Fruit fly (Drosophila melanogaster): ENCODE data around the gene CG15484.

CG15484 gene

dm6 chr2L:12694823-12695420 lies 12.6 kb downstream of the CG15484 start, which contains the start of the genes IFT43 and PICK1 (continued):
- peak; percentile 56 for TF ChIP-seq inv (GFP tag; IDR thresholded peaks at IDR 0.05; ENCODE audit: partially characterized antibody)
- TF ChIP-seq CG6272 (GFP tag; IDR thresholded peaks at IDR 0.05), result no peak
- TF ChIP-seq HLH4C (GFP tag; IDR thresholded peaks at IDR 0.05; ENCODE audit: partially characterized antibody), result peak; percentile 77
- no peak for TF ChIP-seq CG13894 (tag; optimal IDR thresholded peaks at IDR 0.05)
- TF ChIP-seq Abd-B (GFP tag; optimal IDR thresholded peaks at IDR 0.05), result no peak
- no peak for TF ChIP-seq CG2678 (tag; optimal IDR thresholded peaks at IDR 0.05)
- no peak for TF ChIP-seq CG14050 (GFP tag; IDR thresholded peaks at IDR 0.05)
- TF ChIP-seq btn (GFP tag; optimal IDR thresholded peaks at IDR 0.05), result no peak
- no peak for TF ChIP-seq Awh (GFP tag; IDR thresholded peaks at IDR 0.05)
- TF ChIP-seq Max (GFP tag; optimal IDR thresholded peaks at IDR 0.05), result no peak
- TF ChIP-seq corto (GFP tag; optimal IDR thresholded peaks at IDR 0.05), result no peak
- no peak for TF ChIP-seq Dfd (GFP tag; optimal IDR thresholded peaks at IDR 0.05)
- TF ChIP-seq lilli (GFP tag; optimal IDR thresholded peaks at IDR 0.05), result no peak
- TF ChIP-seq CG15073 (GFP tag; optimal IDR thresholded peaks at IDR 0.05), result no peak
- TF ChIP-seq Mes4 (GFP tag; optimal IDR thresholded peaks at IDR 0.05), result no peak
- no peak for TF ChIP-seq chif (GFP tag; optimal IDR thresholded peaks at IDR 0.05)
- no peak for TF ChIP-seq CG9215 (GFP tag; IDR thresholded peaks at IDR 0.05)
- no peak for TF ChIP-seq CG4360 (GFP tag; IDR thresholded peaks at IDR 0.05)
- TF ChIP-seq fd64A (GFP tag; optimal IDR thresholded peaks at IDR 0.05), result no peak
- no peak for TF ChIP-seq MTF-1 (GFP tag; optimal IDR thresholded peaks at IDR 0.05; ENCODE audit: borderline replicate concordance)
- no peak for TF ChIP-seq stc (GFP tag; IDR thresholded peaks at IDR 0.05)
- TF ChIP-seq CG1647 (GFP tag; optimal IDR thresholded peaks at IDR 0.05), result no peak
- TF ChIP-seq Gug (GFP tag; IDR thresholded peaks at IDR 0.05), result no peak
- no peak for TF ChIP-seq CG1602 (GFP tag; optimal IDR thresholded peaks at IDR 0.05)
- no peak for TF ChIP-seq CG7839 (tag; optimal IDR thresholded peaks at IDR 0.05)
- no peak for TF ChIP-seq bowl (GFP tag; IDR thresholded peaks at IDR 0.05)
- TF ChIP-seq CG4854 (GFP tag; optimal IDR thresholded peaks at IDR 0.05), result no peak
- no peak for TF ChIP-seq CG12299 (tag; optimal IDR thresholded peaks at IDR 0.05)
- TF ChIP-seq peb (GFP tag; IDR thresholded peaks at IDR 0.05), result no peak
- TF ChIP-seq CG7786 (GFP tag; optimal IDR thresholded peaks at IDR 0.05), result no peak
- TF ChIP-seq gce (GFP tag; IDR thresholded peaks at IDR 0.05), result no peak
- no peak for TF ChIP-seq nau (GFP tag; optimal IDR thresholded peaks at IDR 0.05)
- TF ChIP-seq CG11085 (GFP tag; IDR thresholded peaks at IDR 0.05), result no peak
- TF ChIP-seq Hmr (GFP tag; optimal IDR thresholded peaks at IDR 0.05), result no peak
- TF ChIP-seq CG9609 (GFP tag; optimal IDR thresholded peaks at IDR 0.05), result no peak
- no peak for TF ChIP-seq jigr1 (GFP tag; IDR thresholded peaks at IDR 0.05)
- TF ChIP-seq Nf-YA (GFP tag; IDR thresholded peaks at IDR 0.05), result no peak
- TF ChIP-seq CG4328 (GFP tag; optimal IDR thresholded peaks at IDR 0.05), result no peak
- TF ChIP-seq CG11398 (GFP tag; optimal IDR thresholded peaks at IDR 0.05), result no peak
- no peak for TF ChIP-seq CG17328 (GFP tag; IDR thresholded peaks at IDR 0.05)
- no peak for TF ChIP-seq otp (GFP tag; IDR thresholded peaks at IDR 0.05)
- TF ChIP-seq CG15696 (tag; optimal IDR thresholded peaks at IDR 0.05), result no peak
- TF ChIP-seq CG13123 (GFP tag; optimal IDR thresholded peaks at IDR 0.05), result no peak
- TF ChIP-seq Camta (GFP tag; optimal IDR thresholded peaks at IDR 0.05), result no peak
- TF ChIP-seq Hand (GFP tag; optimal IDR thresholded peaks at IDR 0.05), result no peak
- TF ChIP-seq ap (GFP tag; IDR thresholded peaks at IDR 0.05), result no peak
- peak; percentile 86 for TF ChIP-seq bbx (GFP tag; IDR thresholded peaks at IDR 0.05; ENCODE audit: partially characterized antibody)
- TF ChIP-seq lab (GFP tag; optimal IDR thresholded peaks at IDR 0.05), result no peak
- TF ChIP-seq CG33213 (GFP tag; optimal IDR thresholded peaks at IDR 0.05), result peak; percentile 6
- peak; percentile 88 for TF ChIP-seq amos (GFP tag; IDR thresholded peaks at IDR 0.05; ENCODE audit: partially characterized antibody)
- TF ChIP-seq Dref (GFP tag; IDR thresholded peaks at IDR 0.05), result peak; percentile 52
- no peak for TF ChIP-seq aop (GFP tag; IDR thresholded peaks at IDR 0.05)

Data from whole organism, embryonic.